Fruit fly (Drosophila melanogaster) whole organism: ENCODE results near the gene spen.

Experiments
- CG8478 ChIP-seq: fragments of >200 bp; optimal IDR thresholded peaks from 2 replicates; lab custom pipeline; 2018; ENCODE audit warnings: inconsistent platforms
- Dll ChIP-seq: fragments of >200 bp; optimal IDR thresholded peaks from 2 replicates; lab custom pipeline; 2017
- EcR ChIP-seq, 2 experiments: fragments of >200 bp; optimal IDR thresholded peaks; 2 replicates each; lab custom pipeline; 2017; ENCODE audit warnings: missing biosample characterization in 2 of 2, missing genetic modification characterization in 2 of 2, missing genetic modification reagents in 2 of 2
- pan ChIP-seq: fragments of >200 bp; optimal IDR thresholded peaks from 2 replicates; lab custom pipeline; 2017
- psq ChIP-seq: fragments of >200 bp; optimal IDR thresholded peaks from 2 replicates; lab custom pipeline; 2017
- usp ChIP-seq: fragments of >200 bp; optimal IDR thresholded peaks from 2 replicates; lab custom pipeline; 2017; ENCODE audit warnings: missing biosample characterization, missing genetic modification characterization, mixed read lengths

DNA sequence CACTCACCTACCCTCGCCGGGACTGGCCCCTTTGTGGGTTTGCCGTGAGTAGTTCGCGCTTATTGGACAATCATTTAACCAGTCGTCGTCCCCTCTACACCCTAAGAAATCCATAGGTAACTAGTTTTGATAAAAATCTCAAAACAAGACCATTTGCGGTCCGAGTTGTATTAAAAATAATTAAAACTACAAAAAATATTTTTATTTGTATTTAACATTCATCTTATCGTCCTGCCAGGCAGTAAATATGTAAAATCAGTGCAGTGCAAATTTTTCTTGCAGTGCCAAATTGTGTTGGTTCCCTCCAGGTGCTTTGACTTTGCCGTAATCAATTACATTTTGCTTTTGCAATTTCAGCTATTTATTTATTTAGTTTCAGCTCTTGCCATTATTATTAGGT, 85.0 kb downstream of the spen start:
- TF ChIP-seq pan (lab: Kevin White, UChicago) (no peak), psq (no peak), EcR (GFP tag; optimal IDR thresholded peaks at IDR 0.05; lab: Kevin White, UChicago) (no peak), usp (GFP tag; lab: Kevin White, UChicago) (no peak), CG8478 (lab: Kevin White, UChicago) (no peak), Dll (no peak)
